Fruit fly (Drosophila melanogaster): ENCODE results near the gene Elo68beta.

The Elo68beta gene

dm6 chr3L:11070372-11070854 is 31.1 kb downstream of the Elo68beta start, which contains the start of gene Mocs1 (continued):
- no peak for TF ChIP-seq CG13775 (GFP tag; optimal IDR thresholded peaks at IDR 0.05)
- TF ChIP-seq CG10654 (GFP tag; optimal IDR thresholded peaks at IDR 0.05) = no peak
- TF ChIP-seq tll (GFP tag; optimal IDR thresholded peaks at IDR 0.05) = no peak
- no peak for TF ChIP-seq gfzf (GFP tag; optimal IDR thresholded peaks at IDR 0.05)
- TF ChIP-seq CG16815 (GFP tag; optimal IDR thresholded peaks at IDR 0.05) = no peak
- peak; percentile 32; the same call in 1 of the 3 replicates for TF ChIP-seq Dbx (GFP tag; IDR thresholded peaks at IDR 0.05)
- TF ChIP-seq sob (GFP tag; IDR thresholded peaks at IDR 0.05) = no peak; the same call in 1 of the 2 replicates
- TF ChIP-seq Mes4 (GFP tag; optimal IDR thresholded peaks at IDR 0.05) = no peak
- TF ChIP-seq gcm2 (GFP tag; optimal IDR thresholded peaks at IDR 0.05) = no peak
- TF ChIP-seq gsb (GFP tag; IDR thresholded peaks at IDR 0.05) = no peak
- no peak for TF ChIP-seq BtbVII (GFP tag; optimal IDR thresholded peaks at IDR 0.05)
- no peak for TF ChIP-seq CG1792 (GFP tag; optimal IDR thresholded peaks at IDR 0.05)
- TF ChIP-seq CG31388 (GFP tag; optimal IDR thresholded peaks at IDR 0.05) = no peak
- TF ChIP-seq CG9437 (GFP tag; optimal IDR thresholded peaks at IDR 0.05) = peak; percentile 1
- TF ChIP-seq tup (GFP tag; optimal IDR thresholded peaks at IDR 0.05) = no peak
- TF ChIP-seq PHDP (tag; optimal IDR thresholded peaks at IDR 0.05) = peak; percentile 2
- TF ChIP-seq CG15514 (GFP tag; optimal IDR thresholded peaks at IDR 0.05) = peak; percentile 53
- no peak for TF ChIP-seq CG7786 (GFP tag; optimal IDR thresholded peaks at IDR 0.05)
- no peak for TF ChIP-seq CG4820 (GFP tag; optimal IDR thresholded peaks at IDR 0.05)
- no peak for TF ChIP-seq pita (GFP tag; optimal IDR thresholded peaks at IDR 0.05)
- no peak for TF ChIP-seq CG12104 (GFP tag; optimal IDR thresholded peaks at IDR 0.05)
- no peak for TF ChIP-seq dmrt11E (tag; optimal IDR thresholded peaks at IDR 0.05)
- TF ChIP-seq twi (tag; optimal IDR thresholded peaks at IDR 0.05) = no peak
- TF ChIP-seq Hmx (GFP tag; optimal IDR thresholded peaks at IDR 0.05) = no peak
- no peak for TF ChIP-seq fd96Cb (tag; optimal IDR thresholded peaks at IDR 0.05)
- TF ChIP-seq CG3407 (GFP tag; optimal IDR thresholded peaks at IDR 0.05) = no peak
- no peak for TF ChIP-seq Bdp1 (GFP tag; optimal IDR thresholded peaks at IDR 0.05)
- no peak for TF ChIP-seq dati (GFP tag; IDR thresholded peaks at IDR 0.05)
- no peak for TF ChIP-seq CG15479 (GFP tag; optimal IDR thresholded peaks at IDR 0.05)
- TF ChIP-seq Trl (optimal IDR thresholded peaks at IDR 0.05) = peak in 1 of 2 experiments; percentile 6
- TF ChIP-seq Trl (GFP tag; optimal IDR thresholded peaks at IDR 0.05) = no peak
- peak; percentile 57 for TF ChIP-seq Jarid2 (GFP tag; optimal IDR thresholded peaks at IDR 0.05)
- no peak for TF ChIP-seq CG8290 (GFP tag; optimal IDR thresholded peaks at IDR 0.05)
- peak in 1 of 2 experiments; percentile 45 for TF ChIP-seq CG8290 (tag; optimal IDR thresholded peaks at IDR 0.05)
- TF ChIP-seq CG5180 (GFP tag; optimal IDR thresholded peaks at IDR 0.05) = no peak
- no peak for TF ChIP-seq Xbp1 (GFP tag; optimal IDR thresholded peaks at IDR 0.05)
- no peak for TF ChIP-seq ewg (GFP tag; optimal IDR thresholded peaks at IDR 0.05)
- TF ChIP-seq CG17802 (tag; optimal IDR thresholded peaks at IDR 0.05) = no peak
- no peak for TF ChIP-seq Max (GFP tag; optimal IDR thresholded peaks at IDR 0.05)
- TF ChIP-seq CG6854 (GFP tag; optimal IDR thresholded peaks at IDR 0.05) = no peak
- no peak for TF ChIP-seq Hr3 (GFP tag; optimal IDR thresholded peaks at IDR 0.05)
- TF ChIP-seq pb (GFP tag; optimal IDR thresholded peaks at IDR 0.05) = no peak
- no peak for TF ChIP-seq lbe (GFP tag; optimal IDR thresholded peaks at IDR 0.05)
- TF ChIP-seq Dek (tag; optimal IDR thresholded peaks at IDR 0.05) = no peak
- peak; percentile 23 for TF ChIP-seq mirr (GFP tag; optimal IDR thresholded peaks at IDR 0.05)
- peak; percentile 24 for TF ChIP-seq CG10267 (tag; optimal IDR thresholded peaks at IDR 0.05)
- TF ChIP-seq MESR4 (GFP tag; optimal IDR thresholded peaks at IDR 0.05) = no peak
- TF ChIP-seq tin (GFP tag; optimal IDR thresholded peaks at IDR 0.05) = no peak
- no peak for TF ChIP-seq CG13624 (GFP tag; optimal IDR thresholded peaks at IDR 0.05)
- no peak for TF ChIP-seq Chrac-16 (GFP tag; optimal IDR thresholded peaks at IDR 0.05)
- TF ChIP-seq CG33213 (GFP tag; optimal IDR thresholded peaks at IDR 0.05) = no peak
- TF ChIP-seq oc (tag; optimal IDR thresholded peaks at IDR 0.05) = no peak
